Worm (Caenorhabditis elegans) whole organism, L3 larva: ENCODE measurements around the gene T19D2.13.

Experiments used
- elt-2 ChIP-seq: sonication (generic microtip); optimal IDR thresholded peaks from 2 replicates; lab custom pipeline; 2016; ENCODE audit warnings: missing genetic modification reagents, mild to moderate bottlenecking, missing genetic modification characterization, missing compliant biosample characterization
- unc-62 ChIP-seq: fragments of 150-350 bp; sonication (generic microtip); optimal IDR thresholded peaks from 4 replicates; lab custom pipeline; 2014; ENCODE audit warnings: missing biosample characterization, missing genetic modification reagents, missing genetic modification characterization

DNA sequence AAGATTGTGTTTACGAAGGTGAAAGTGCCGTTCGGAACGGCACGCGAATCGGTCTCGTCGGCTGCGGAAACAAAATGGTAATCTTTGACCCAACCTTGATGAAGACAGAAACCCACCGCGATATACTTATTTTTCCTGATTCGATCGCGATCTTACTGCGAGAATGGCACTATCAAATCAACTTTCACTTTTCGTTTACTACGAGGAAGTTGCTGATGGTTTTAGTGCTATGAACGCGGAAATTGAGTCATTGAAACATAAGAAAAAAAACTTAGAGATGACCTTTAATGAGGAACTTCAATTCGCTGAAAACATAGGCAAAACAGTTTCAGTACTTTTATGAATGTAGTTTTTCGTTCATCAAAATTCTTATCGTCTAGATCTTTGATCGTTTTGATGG is 9.5 kb downstream of the T19D2.13 start:
- TF ChIP-seq elt-2 (tag; lab: Kevin White, UChicago), result no peak
- no peak for TF ChIP-seq unc-62 (GFP tag; lab: Kevin White, UChicago)
